Worm (Caenorhabditis elegans) whole organism, midembryonic: ENCODE data around the gene dnj-24.

Source experiments
- T22C8.4 ChIP-seq: fragments of 200-800 bp; sonication (Bioruptor generic); IDR thresholded peaks from 2 replicates; pipeline ENCODE4 v1.3.6; 2022; ENCODE audit warnings: missing genetic modification characterization, missing compliant biosample characterization
- cog-1 ChIP-seq: sonication (generic microtip); optimal IDR thresholded peaks from 2 replicates; lab custom pipeline; 2016; ENCODE audit warnings: missing genetic modification characterization, missing compliant biosample characterization
- flt-1 ChIP-seq: fragments of 200-800 bp; sonication (Bioruptor generic); IDR thresholded peaks from 2 replicates; pipeline ENCODE4 v1.3.6; 2022; ENCODE audit warnings: missing genetic modification characterization, missing compliant biosample characterization
- klf-2 ChIP-seq: fragments of 200-800 bp; sonication (Bioruptor generic); conservative IDR thresholded peaks from 2 replicates; pipeline ENCODE4 v1.3.6; 2022; ENCODE audit warnings: missing genetic modification reagents, missing genetic modification characterization, missing compliant biosample characterization
- med-1 ChIP-seq: sonication (generic microtip); optimal IDR thresholded peaks from 2 replicates; lab custom pipeline; 2017; ENCODE audit warnings: missing genetic modification characterization, mild to moderate bottlenecking, missing compliant biosample characterization, antibody characterized with exemption, missing genetic modification reagents; ENCODE audit not compliant: insufficient read depth
- ref-1 ChIP-seq: fragments of 200-800 bp; sonication (Bioruptor generic); conservative IDR thresholded peaks from 2 replicates; pipeline ENCODE4 v1.3.6; 2022; ENCODE audit warnings: missing genetic modification reagents, missing genetic modification characterization, missing compliant biosample characterization
- tab-1 ChIP-seq: fragments of 200-800 bp; sonication (Bioruptor generic); IDR thresholded peaks from 2 replicates; pipeline ENCODE4 v1.3.6; 2022; ENCODE audit warnings: missing genetic modification characterization, missing compliant biosample characterization
- ztf-23 ChIP-seq: fragments of 200-800 bp; sonication (Bioruptor generic); IDR thresholded peaks from 2 replicates; pipeline ENCODE4 v1.3.6; 2022; ENCODE audit warnings: missing genetic modification reagents, missing genetic modification characterization, missing compliant biosample characterization
- ztf-29 ChIP-seq: fragments of 200-800 bp; sonication (Bioruptor generic); IDR thresholded peaks from 2 replicates; pipeline ENCODE4 v1.3.6; 2022; ENCODE audit warnings: missing genetic modification reagents, missing genetic modification characterization, missing compliant biosample characterization

DNA sequence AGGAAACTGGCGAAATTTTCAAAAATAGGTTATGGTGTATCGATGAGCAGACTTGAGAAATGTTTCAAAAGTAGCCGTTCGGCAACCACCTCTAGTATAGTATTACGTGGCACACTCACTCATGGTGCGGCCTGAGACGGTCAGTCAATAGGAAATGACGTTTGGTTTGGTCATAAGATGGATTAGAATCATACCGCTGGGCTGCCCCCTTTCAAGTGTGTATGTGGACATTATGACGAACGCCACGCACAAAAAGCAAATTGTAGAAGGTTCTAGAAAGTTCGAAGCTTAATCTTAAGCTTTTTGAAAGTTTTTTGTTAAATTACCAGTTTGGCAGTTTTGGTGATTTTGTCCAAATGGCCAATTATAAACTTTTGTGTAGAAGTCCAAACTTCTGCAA lies 480 bp upstream of the dnj-24 start:
- TF ChIP-seq med-1: no peak
- TF ChIP-seq tab-1 (GFP tag; lab: Robert Waterston, UW): no peak
- TF ChIP-seq ztf-29 (GFP tag; lab: Robert Waterston, UW): no peak
- TF ChIP-seq ztf-23 (GFP tag; lab: Robert Waterston, UW): no peak
- no peak for TF ChIP-seq flt-1 (GFP tag; lab: Robert Waterston, UW)
- no peak for TF ChIP-seq cog-1
- no peak for TF ChIP-seq ref-1 (GFP tag; lab: Robert Waterston, UW)
- no peak for TF ChIP-seq klf-2
- no peak for TF ChIP-seq T22C8.4
